Fruit fly (Drosophila melanogaster): ENCODE measurements around the gene Tim17a2.

The Tim17a2 gene

DNA sequence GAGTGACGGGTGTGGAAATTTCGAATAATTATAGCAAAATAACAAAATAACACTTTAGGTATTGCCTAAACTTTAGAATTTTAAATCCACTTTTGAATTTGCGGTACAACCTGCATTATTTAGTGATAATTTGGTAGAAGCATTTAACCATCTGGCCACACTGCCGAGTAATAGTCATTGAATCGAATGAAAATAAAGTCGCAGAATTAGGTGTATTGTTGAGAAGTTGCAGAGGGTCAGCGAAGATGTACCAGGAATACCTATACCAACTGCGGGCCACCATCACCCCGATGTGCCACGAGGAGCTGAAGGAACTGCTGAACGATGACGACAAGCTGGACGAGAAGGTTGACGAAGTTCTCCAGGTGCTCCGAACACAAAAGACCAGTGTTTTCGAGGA, 36.5 kb downstream of the Tim17a2 start, which contains the start of gene Vps37B:
Gene Vps37B, plus strand, starts transcription at position 134 of the 400 bp plus-strand sequence.
- TF ChIP-seq CTCF (optimal IDR thresholded peaks at IDR 0.05) (no peak), CG8478 (optimal IDR thresholded peaks at IDR 0.05) (no peak)

DNA sequence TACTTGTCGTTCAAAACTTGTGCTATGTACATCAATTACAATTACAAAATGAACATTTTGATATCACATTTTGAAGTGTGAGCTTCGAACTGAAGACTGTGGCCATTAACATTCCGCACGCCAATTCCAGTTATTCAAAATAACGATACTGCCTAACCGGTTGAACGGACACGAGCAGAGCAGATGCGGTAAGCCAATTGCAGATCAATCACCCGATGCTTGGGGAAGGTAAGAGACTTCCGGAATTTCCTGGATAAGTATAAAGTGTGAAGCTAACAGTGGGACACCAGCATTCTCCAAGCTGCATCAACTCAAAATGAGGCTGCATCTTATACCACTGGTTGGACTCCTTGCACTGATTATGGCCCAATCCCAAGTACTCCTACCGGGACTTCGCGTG, 38.7 kb downstream of the Tim17a2 start, which contains the start of gene CG14664:
Gene CG14664, plus strand, starts transcription at position 301 of the 400 bp plus-strand sequence.
- TF ChIP-seq CG8478 (optimal IDR thresholded peaks at IDR 0.05) (no peak), CTCF (optimal IDR thresholded peaks at IDR 0.05) (no peak)

DNA sequence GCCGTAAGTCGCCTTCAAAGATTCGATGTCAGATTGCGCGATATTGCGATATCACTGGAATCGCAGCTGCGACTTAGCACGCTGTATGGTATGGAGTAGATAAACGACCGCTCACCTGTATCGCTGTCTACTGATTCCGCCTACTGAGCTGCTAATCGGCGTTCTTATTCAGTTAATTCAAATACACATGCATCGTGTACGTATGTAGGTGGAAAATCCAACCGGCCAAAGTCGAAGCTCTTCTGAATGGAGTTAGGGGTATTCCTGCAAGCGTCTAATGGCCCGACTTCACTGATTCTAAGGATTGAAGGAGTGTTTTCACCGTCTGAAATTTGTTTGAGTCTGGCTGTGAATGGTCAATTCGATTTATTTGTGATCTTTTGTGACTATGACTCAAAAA, 39.4 kb downstream of the Tim17a2 start, which contains the start of gene CG2604:
Gene CG2604, minus strand, starts transcription at position 231 of the 400 bp plus-strand sequence.
- no peak for TF ChIP-seq CG8478 (optimal IDR thresholded peaks at IDR 0.05)
- no peak for TF ChIP-seq CTCF (optimal IDR thresholded peaks at IDR 0.05)

DNA sequence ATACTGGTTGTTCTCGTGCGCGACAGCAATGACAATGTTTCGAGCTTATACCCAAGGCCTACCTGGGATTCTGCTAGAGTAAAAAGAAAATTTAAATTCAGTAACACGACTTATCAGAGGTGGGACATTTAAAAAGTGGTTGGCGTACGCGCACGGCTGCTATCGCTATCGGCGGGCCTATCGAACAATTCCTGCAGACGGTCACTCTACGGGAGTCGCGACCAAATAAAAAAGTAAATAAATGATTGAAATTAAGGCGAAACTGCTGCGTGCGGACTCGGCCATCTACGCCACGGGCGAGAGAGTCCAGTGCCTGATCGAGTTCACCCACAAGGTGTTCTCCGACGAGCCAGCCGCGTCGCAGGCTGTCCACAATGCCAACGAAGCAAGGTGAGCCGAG, 43.0 kb downstream of the Tim17a2 start, which contains the start of the genes Prosbeta2R2 and CG1116:
Gene Prosbeta2R2, minus strand, starts transcription at position 63 of the 400 bp plus-strand sequence.
Gene CG1116, plus strand, starts transcription at position 192 of the 400 bp plus-strand sequence.
- TF ChIP-seq CG8478 (optimal IDR thresholded peaks at IDR 0.05) (no peak), CTCF (optimal IDR thresholded peaks at IDR 0.05) (no peak)

DNA sequence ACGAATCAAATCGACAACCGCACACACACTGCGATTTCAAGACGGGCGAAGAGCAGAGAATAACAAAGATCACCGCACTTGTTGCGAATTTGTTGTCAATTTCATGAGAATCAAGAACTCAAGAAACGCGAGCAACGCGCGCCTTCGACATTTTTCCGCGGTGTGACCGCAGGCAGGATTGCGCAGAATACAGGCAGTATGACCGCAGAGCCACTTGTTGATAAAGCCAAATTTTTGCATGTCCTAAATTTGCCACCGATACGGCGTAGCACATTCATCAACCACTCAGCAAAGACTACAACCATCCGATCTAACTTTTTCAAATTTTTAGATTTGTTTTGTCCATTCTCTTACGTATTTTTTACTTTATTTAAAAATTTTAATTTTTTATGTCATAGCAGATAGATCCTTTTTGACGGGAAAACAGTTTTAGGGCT, 45.2 kb downstream of the Tim17a2 start, which contains the start of gene cno:
Gene cno, minus strand, starts transcription at position 179 of the 437 bp plus-strand sequence.
- TF ChIP-seq CTCF (optimal IDR thresholded peaks at IDR 0.05): peak; percentile 53 to 66
- no peak for TF ChIP-seq CG8478 (optimal IDR thresholded peaks at IDR 0.05)

DNA sequence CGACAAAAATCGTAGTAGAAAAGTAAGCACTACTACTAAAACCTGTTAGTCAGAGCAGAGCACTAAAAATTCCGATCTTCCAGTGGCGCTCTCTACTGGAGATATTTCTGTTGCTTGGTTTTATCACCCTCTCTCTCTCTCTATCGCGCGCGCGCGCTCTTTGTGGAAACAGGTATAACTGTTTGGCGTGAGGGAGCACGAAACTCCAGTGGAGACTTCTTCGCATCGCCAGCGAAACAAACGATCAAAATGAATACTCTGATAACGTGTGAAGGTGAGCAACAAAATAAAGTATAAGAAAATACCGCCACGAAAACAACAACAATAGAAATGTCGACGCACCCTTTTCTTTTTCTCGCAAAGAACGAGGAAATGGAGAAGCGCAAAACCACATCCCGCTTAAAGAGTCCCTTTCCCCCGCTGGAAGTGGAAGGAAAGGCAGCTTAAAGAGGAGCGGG, 46.2 kb downstream of the Tim17a2 start:
- TF ChIP-seq CTCF (optimal IDR thresholded peaks at IDR 0.05) (peak; percentile 82 to 85), CG8478 (optimal IDR thresholded peaks at IDR 0.05) (no peak)

DNA sequence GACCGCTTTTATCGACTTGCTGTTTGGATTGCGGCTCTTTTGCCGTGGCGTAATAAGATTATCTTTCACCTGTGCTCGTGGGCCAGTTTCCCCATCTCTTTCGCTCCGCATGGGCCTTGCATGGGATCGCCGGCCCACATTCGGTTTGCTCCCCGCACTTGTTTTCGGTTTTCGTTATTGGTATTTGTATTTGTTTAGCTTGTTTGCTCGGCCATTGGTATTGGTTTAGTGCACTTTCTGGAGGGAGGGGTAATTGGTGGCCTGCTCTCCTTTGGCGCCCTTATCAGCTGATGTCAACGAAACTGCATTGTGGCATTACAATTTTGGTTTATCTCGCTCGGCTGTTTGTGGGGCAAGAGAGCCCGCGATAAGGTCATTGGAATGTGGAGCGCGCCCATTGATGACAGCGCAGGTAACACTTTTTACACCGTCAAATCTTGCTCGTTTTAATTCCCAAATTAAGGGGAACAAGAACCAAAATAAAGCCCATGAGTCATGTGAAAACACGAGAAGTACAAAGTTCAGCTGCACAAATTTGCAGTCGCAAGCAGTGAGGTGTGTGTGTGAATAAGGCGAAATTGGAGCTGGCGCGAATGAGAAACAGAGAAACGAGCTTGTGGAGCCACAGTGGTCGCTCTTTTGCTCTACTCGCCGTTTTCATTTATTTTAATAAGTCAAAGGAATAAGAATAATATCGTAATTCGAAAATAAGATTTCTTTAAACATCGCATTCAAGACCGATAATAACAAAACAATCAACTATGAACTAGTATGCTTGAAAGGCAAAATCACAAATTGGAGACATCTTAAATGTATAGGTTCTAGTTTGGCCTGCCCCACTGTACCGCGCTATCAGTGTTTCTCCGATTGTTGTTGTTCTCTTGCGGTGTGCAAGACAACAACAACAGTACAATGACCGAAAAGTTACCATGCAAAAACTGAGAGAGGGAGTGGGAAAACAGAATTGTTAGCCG, 46.9 kb downstream of the Tim17a2 start:
- TF ChIP-seq CG8478 (optimal IDR thresholded peaks at IDR 0.05) (no peak), CTCF (optimal IDR thresholded peaks at IDR 0.05) (no peak)

DNA sequence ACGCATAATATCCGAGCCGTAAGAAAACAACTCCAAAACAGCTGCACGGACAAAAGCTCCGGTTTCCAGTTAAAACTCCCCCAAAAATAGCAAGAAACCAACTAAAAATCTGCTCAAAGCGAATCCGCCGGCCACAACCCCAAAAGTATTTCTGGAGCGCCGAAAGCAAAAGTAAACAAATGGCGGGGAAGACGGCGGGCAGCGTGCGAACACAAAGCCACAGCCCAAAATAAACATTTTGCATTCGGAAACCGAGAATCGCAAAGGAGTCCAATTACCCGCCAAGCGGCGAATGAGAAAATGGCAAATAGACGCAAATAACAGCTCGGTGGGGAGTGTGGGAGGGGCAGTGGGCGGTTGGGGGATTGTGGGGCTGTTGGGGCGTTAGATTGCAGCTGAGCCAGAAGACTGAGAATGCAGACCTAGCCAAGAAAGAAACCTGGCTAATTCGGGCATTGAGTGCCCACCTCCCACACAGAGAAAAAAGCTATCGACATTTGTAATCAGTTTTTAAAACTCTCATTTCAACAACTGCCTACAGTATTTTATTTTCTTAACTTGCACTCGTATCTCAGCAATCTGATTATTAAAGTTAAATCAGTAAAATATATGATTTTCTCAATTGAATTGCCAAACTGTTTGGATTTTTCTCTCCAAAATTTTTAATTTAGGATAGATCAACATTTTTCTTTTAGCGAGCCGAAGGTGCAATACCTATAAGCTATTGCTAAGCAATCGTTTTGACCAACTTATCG, 48.2 kb downstream of the Tim17a2 start:
- no peak for TF ChIP-seq CG8478 (optimal IDR thresholded peaks at IDR 0.05)
- TF ChIP-seq CTCF (optimal IDR thresholded peaks at IDR 0.05): no peak

DNA sequence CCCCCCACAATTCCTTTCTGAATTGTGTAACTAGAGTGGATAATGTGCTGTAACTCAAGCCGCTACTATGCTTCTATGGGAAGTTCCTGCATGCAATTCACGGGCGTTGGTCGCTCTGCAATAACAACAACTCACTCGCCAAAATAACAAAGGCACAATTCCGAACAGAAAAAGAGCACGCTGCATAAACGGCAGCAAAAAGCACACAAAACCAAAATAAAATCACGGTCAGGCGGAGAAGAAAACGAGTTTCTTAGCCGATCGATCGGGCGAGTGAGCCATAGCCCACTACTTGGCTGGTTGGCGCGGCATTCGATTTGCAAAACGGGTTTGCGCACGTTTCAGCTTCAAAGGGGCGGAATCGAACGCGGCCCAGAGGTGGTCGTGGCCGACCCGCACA, 49.2 kb downstream of the Tim17a2 start:
- TF ChIP-seq CG8478 (optimal IDR thresholded peaks at IDR 0.05): no peak
- no peak for TF ChIP-seq CTCF (optimal IDR thresholded peaks at IDR 0.05)

DNA sequence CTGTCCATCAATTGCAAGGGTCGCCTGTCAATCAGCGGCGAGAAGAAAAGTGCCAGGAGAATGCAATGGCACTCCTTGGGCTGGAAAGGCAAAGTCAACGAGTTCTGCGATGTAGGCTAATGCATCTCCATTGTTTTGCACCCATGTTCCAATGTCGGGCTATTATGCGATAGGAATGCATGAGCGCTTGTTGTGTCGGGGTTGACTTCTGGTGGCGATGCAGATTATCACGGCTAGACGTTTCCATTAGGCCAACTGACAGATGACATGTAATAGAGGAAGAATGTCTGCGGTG, 49.8 kb downstream of the Tim17a2 start:
- no peak for TF ChIP-seq CTCF (optimal IDR thresholded peaks at IDR 0.05)
- TF ChIP-seq CG8478 (optimal IDR thresholded peaks at IDR 0.05): no peak

DNA sequence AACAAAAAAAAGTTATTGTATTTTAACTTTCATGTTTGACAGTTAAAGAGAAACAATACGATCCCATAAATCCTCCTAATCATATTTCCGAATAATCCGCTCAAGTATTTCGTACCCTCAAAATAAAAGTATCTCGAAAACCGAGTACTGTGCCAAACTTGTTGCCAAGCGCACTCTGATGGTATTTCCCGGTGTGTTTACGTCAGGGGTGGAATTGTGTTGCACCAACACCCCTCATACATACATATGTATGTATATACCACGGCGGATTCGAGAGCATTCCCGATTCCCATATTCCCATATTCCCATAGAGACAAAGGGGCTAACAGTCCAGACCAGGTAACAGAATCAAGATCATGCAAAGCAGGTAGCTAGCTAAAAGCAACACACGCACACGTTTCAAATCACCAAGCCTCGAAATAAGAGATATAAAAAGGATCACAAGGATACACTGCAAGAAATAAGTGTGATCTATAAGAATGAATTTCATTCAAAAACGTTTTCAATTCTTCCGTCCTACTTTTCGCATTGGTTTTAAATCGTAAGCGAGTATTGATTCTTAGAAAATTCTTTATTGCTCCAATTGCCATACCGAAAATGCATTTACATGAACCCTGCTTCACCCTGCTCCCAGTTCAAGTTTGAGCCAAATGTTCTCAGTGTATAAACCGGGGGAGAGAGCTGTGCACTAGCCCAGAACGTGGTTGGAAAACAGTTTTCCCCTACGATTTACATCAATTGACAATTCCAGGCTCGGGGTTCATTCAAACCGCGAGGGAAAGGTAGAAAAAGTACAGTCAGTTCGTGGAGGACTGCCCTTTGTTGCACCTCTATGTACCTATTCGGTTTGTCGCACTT, 50.4 kb downstream of the Tim17a2 start:
- no peak for TF ChIP-seq CG8478 (optimal IDR thresholded peaks at IDR 0.05)
- TF ChIP-seq CTCF (optimal IDR thresholded peaks at IDR 0.05): no peak

DNA sequence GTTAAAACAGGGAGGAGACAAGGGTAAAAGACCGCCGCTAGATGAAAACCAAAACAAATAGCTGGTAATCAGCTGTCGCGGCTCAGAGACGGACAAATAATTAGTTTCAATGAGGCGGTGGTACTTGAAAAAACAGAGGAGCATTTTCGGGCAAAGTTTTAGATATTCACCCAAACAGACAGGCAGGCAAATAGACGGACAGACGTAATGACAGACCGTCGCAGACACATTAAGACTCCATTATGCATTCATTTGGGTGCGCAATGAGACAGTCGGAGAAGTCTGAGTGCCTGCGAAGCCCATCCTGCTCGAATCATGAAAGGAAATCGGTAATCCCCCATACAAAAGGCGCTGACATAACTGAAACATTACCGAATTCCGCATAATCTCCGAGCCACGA, 51.1 kb downstream of the Tim17a2 start:
- no peak for TF ChIP-seq CG8478 (optimal IDR thresholded peaks at IDR 0.05)
- TF ChIP-seq CTCF (optimal IDR thresholded peaks at IDR 0.05): no peak

DNA sequence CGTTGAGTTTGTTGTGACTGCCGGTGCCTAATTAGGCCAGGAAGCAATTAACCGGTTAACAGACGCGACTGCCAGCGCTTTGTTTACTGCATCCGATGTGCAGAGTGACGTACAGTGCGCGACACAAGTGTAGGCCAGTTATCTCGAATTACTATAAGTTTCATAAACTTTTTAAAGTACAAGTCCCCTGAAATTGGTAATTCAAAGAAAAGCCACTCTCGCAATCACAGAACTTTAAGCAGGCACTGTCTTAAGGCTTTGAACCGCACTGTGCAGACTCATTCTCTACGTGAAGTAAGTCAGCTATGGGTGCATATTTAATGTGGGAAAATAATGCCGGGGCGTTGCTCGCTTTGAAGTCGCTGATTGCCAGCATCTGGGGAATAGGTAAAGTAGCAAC, 53.0 kb downstream of the Tim17a2 start:
- TF ChIP-seq CG8478 (optimal IDR thresholded peaks at IDR 0.05) (no peak), CTCF (optimal IDR thresholded peaks at IDR 0.05) (no peak)

Data from S2 (cell line).